Fruit fly (Drosophila melanogaster) Kc167 (cell line): ENCODE data around the gene Orp8.

ENCODE experiments used
- h ChIP-seq: fragments of >200 bp; optimal IDR thresholded peaks from 3 replicates; lab custom pipeline; 2018; ENCODE audit warnings: missing external identifiers
- psq ChIP-seq: fragments of >200 bp; optimal IDR thresholded peaks from 2 replicates; lab custom pipeline; 2017; ENCODE audit warnings: missing external identifiers

dm6 chr3R:20312838-20313237, 3.7 kb downstream of the Orp8 start:
- TF ChIP-seq h (lab: Kevin White, UChicago) (no peak), psq (lab: Kevin White, UChicago) (no peak)
